Fruit fly (Drosophila melanogaster): Measurements from ENCODE around the gene CG42300.

The CG42300 gene

dm6 chrX:15602438-15602837 is 46.6 kb upstream of the CG42300 start (continued):
- TF ChIP-seq pita (GFP tag; optimal IDR thresholded peaks at IDR 0.05) = no peak
- no peak for TF ChIP-seq B-H2 (GFP tag; optimal IDR thresholded peaks at IDR 0.05)
- no peak for TF ChIP-seq kah (GFP tag; optimal IDR thresholded peaks at IDR 0.05)
- no peak for TF ChIP-seq Sry-δ (GFP tag; optimal IDR thresholded peaks at IDR 0.05)
- peak; percentile 27 for TF ChIP-seq E2f2 (GFP tag; IDR thresholded peaks at IDR 0.05)
- no peak for TF ChIP-seq disco-r (GFP tag; optimal IDR thresholded peaks at IDR 0.05)
- no peak for TF ChIP-seq CG17612 (GFP tag; IDR thresholded peaks at IDR 0.05)
- 0 out of 2 replicates have a peak, but pooled peaks have one; percentile 19 for TF ChIP-seq CG14441 (GFP tag; IDR thresholded peaks at IDR 0.05)
- TF ChIP-seq bigmax (GFP tag; optimal IDR thresholded peaks at IDR 0.05) = no peak
- no peak for TF ChIP-seq Lhr (GFP tag; optimal IDR thresholded peaks at IDR 0.05)
- TF ChIP-seq nerfin-1 (tag; optimal IDR thresholded peaks at IDR 0.05) = no peak
- TF ChIP-seq CG32772 (GFP tag; IDR thresholded peaks at IDR 0.05) = no peak
- TF ChIP-seq Ets97D (GFP tag; optimal IDR thresholded peaks at IDR 0.05) = no peak
- TF ChIP-seq Med (GFP tag) = peak; percentile 75
- TF ChIP-seq sima (GFP tag; optimal IDR thresholded peaks at IDR 0.05) = no peak
- no peak for TF ChIP-seq gcm2 (GFP tag; optimal IDR thresholded peaks at IDR 0.05)

- TF ChIP-seq CG6683 (GFP tag; optimal IDR thresholded peaks at IDR 0.05) = no peak
- peak; percentile 42 for TF ChIP-seq Med (GFP tag)
- no peak for TF ChIP-seq mld (GFP tag; IDR thresholded peaks at IDR 0.05; ENCODE audit: partially characterized antibody)
- TF ChIP-seq CG14965 (GFP tag; optimal IDR thresholded peaks at IDR 0.05; ENCODE audit: borderline replicate concordance) = no peak
- no peak for TF ChIP-seq CG3726 (GFP tag; IDR thresholded peaks at IDR 0.05)
- TF ChIP-seq HmgZ (tag; optimal IDR thresholded peaks at IDR 0.05) = no peak
- no peak for TF ChIP-seq Dbx (GFP tag; IDR thresholded peaks at IDR 0.05)
- TF ChIP-seq pros (GFP tag; optimal IDR thresholded peaks at IDR 0.05) = no peak
- TF ChIP-seq slp2 (GFP tag; optimal IDR thresholded peaks at IDR 0.05) = no peak
- TF ChIP-seq Drgx (GFP tag; IDR thresholded peaks at IDR 0.05) = peak; percentile 41
- TF ChIP-seq Side (GFP tag; optimal IDR thresholded peaks at IDR 0.05) = no peak
- TF ChIP-seq NC2β (GFP tag; optimal IDR thresholded peaks at IDR 0.05) = no peak
- no peak for TF ChIP-seq vfl (GFP tag; optimal IDR thresholded peaks at IDR 0.05)
- no peak for TF ChIP-seq corto (GFP tag; optimal IDR thresholded peaks at IDR 0.05)
- no peak for TF ChIP-seq CG4854 (GFP tag; optimal IDR thresholded peaks at IDR 0.05)
- TF ChIP-seq CG14860 (GFP tag; IDR thresholded peaks at IDR 0.05; ENCODE audit: partially characterized antibody) = no peak
- no peak for TF ChIP-seq CG5245 (GFP tag; optimal IDR thresholded peaks at IDR 0.05)
- TF ChIP-seq ATbp (GFP tag; optimal IDR thresholded peaks at IDR 0.05) = no peak
- peak; percentile 71 for TF ChIP-seq Ets65A (GFP tag)
- no peak for TF ChIP-seq dan (GFP tag; IDR thresholded peaks at IDR 0.05)
- TF ChIP-seq nau (GFP tag; optimal IDR thresholded peaks at IDR 0.05) = no peak
- TF ChIP-seq CTCF (GFP tag; optimal IDR thresholded peaks at IDR 0.05) = no peak
Measured at dm6 chrX:15601285-15601684, 45.4 kb upstream of the CG42300 start.

dm6 chrX:15599697-15600096 is 43.9 kb upstream of the CG42300 start:
- TF ChIP-seq CG31441 (GFP tag; IDR thresholded peaks at IDR 0.05) (peak; percentile 48), Hmx (GFP tag; optimal IDR thresholded peaks at IDR 0.05) (no peak), jing (GFP tag; optimal IDR thresholded peaks at IDR 0.05) (no peak), Rx (GFP tag; IDR thresholded peaks at IDR 0.05) (peak; percentile 52; the same call in 1 of the 2 replicates), Lpt (GFP tag; optimal IDR thresholded peaks at IDR 0.05) (no peak), NK7.1 (GFP tag; optimal IDR thresholded peaks at IDR 0.05) (peak; percentile 52), CG18764 (GFP tag; optimal IDR thresholded peaks at IDR 0.05) (peak; percentile 6), CG33213 (GFP tag; optimal IDR thresholded peaks at IDR 0.05) (peak; percentile 43), Hey (tag; optimal IDR thresholded peaks at IDR 0.05) (no peak), MESR4 (GFP tag; optimal IDR thresholded peaks at IDR 0.05) (no peak), Ravus (GFP tag; IDR thresholded peaks at IDR 0.05) (no peak), NC2β (GFP tag; optimal IDR thresholded peaks at IDR 0.05) (peak; percentile 10), CG11696 (GFP tag; IDR thresholded peaks at IDR 0.05) (no peak), Blimp-1 (GFP tag; optimal IDR thresholded peaks at IDR 0.05) (peak; percentile 50), CG16863 (GFP tag; optimal IDR thresholded peaks at IDR 0.05) (peak; percentile 20), h (optimal IDR thresholded peaks at IDR 0.05) (no peak), CG10274 (GFP tag; optimal IDR thresholded peaks at IDR 0.05) (no peak), CG17612 (GFP tag; IDR thresholded peaks at IDR 0.05) (no peak)

All from whole organism, embryonic.